Worm (Caenorhabditis elegans): Measurements from ENCODE around the gene aqp-4.

aqp-4 gene

DNA sequence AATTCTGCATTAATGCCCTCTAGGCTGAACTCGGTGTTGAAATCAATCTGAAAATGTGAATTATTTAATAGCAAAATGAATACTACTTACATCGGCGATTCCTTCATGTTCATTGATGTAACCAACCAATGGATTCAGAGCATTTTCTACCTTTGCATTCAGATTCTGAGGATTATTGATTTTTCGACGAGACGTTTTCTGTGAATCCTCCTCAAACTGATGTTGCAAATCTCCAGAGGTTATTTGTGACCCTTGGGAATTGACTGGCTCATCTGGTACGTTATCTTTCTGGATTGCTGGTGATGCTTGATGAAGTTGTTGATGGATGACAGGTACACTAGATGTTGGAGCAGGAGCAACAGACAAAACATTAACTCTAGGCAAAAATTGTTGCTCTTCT is 44.7 kb downstream of the aqp-4 start:
- no peak for TF ChIP-seq ref-2 (tag; optimal IDR thresholded peaks at IDR 0.05)
- TF ChIP-seq tbx-2 (tag; optimal IDR thresholded peaks at IDR 0.05) = no peak
- TF ChIP-seq eyg-1 (tag; optimal IDR thresholded peaks at IDR 0.05) = no peak
- TF ChIP-seq ceh-18 (tag; optimal IDR thresholded peaks at IDR 0.05) = no peak
- TF ChIP-seq unc-86 (tag; optimal IDR thresholded peaks at IDR 0.05) = no peak
- no peak for TF ChIP-seq ceh-31 (tag; optimal IDR thresholded peaks at IDR 0.05)
- TF ChIP-seq ceh-34 (tag; optimal IDR thresholded peaks at IDR 0.05) = no peak
- no peak for TF ChIP-seq ets-4 (tag; optimal IDR thresholded peaks at IDR 0.05)
- TF ChIP-seq K02D7.2 (tag; optimal IDR thresholded peaks at IDR 0.05) = no peak
- TF ChIP-seq ceh-30 (tag; optimal IDR thresholded peaks at IDR 0.05) = no peak
- TF ChIP-seq ttx-3 (tag; optimal IDR thresholded peaks at IDR 0.05) = no peak

DNA sequence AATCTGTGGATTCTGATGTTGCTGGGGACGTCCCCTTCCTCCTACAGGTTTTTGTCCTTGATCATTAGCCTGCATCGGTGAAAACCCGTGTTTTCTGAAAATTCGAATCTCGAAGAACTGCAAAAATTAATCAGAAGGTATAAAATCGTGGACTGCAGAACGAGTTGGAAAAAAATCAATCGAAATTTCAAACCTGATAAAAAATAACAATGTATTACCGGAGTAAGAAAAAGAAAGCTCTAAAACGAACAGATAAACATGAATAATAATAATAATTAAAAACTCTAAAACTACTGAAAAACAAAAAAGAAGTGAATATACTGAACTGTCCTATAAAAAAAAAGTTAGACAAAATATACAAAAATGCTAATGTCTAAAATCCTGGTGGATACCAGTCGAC is 45.6 kb downstream of the aqp-4 start, which contains the start of gene F46B6.5:
F46B6.5 (minus strand) TSS at position 101 of the 400 bp plus-strand sequence.
- TF ChIP-seq ref-2 (tag; optimal IDR thresholded peaks at IDR 0.05) = no peak
- no peak for TF ChIP-seq T23F11.4 (GFP tag; optimal IDR thresholded peaks at IDR 0.05)
- TF ChIP-seq sdc-2 (tag; optimal IDR thresholded peaks at IDR 0.05) = no peak
- no peak for TF ChIP-seq C08G9.2 (tag; optimal IDR thresholded peaks at IDR 0.05)
- no peak for TF ChIP-seq ama-1 (optimal IDR thresholded peaks at IDR 0.05)
- TF ChIP-seq pqm-1 (tag; optimal IDR thresholded peaks at IDR 0.05) = no peak
- TF ChIP-seq pros-1 (tag; optimal IDR thresholded peaks at IDR 0.05) = no peak
- no peak for TF ChIP-seq fax-1 (tag; optimal IDR thresholded peaks at IDR 0.05)

DNA sequence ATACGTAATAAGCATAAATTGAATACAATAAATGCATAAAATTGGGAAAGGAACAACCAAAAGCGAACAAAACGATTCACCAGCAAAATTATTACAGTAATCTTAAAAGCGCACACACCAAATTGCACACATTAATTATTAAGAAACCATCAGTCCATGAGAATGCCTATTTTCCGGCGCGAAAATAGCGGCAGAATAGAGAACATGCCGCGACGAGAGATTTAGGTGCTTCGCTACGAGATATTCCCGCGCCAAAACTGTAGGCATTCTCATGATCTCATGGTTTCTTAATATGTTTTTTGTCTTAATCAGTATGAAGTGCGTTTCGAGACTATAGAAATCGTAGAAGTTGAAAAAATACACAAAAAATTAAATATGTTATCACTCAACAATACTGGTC is 46.9 kb downstream of the aqp-4 start:
- no peak for TF ChIP-seq unc-3 (GFP tag; conservative IDR thresholded peaks at IDR 0.05)
- no peak for TF ChIP-seq unc-3 (tag; optimal IDR thresholded peaks at IDR 0.05)
- TF ChIP-seq ztf-16 (tag; optimal IDR thresholded peaks at IDR 0.05) = no peak
- TF ChIP-seq sox-2 (GFP tag; IDR thresholded peaks at IDR 0.05) = no peak
- TF ChIP-seq ceh-2 (tag; optimal IDR thresholded peaks at IDR 0.05) = no peak
- no peak for TF ChIP-seq pax-1 (tag; optimal IDR thresholded peaks at IDR 0.05)
- no peak for TF ChIP-seq nhr-232 (tag; optimal IDR thresholded peaks at IDR 0.05)
- TF ChIP-seq elt-4 (tag; optimal IDR thresholded peaks at IDR 0.05) = no peak
- TF ChIP-seq nhr-11 (tag; optimal IDR thresholded peaks at IDR 0.05) = no peak
- TF ChIP-seq ama-1 (optimal IDR thresholded peaks at IDR 0.05) = no peak
- no peak for TF ChIP-seq dmd-4 (tag; optimal IDR thresholded peaks at IDR 0.05; ENCODE audit: borderline replicate concordance)
- no peak for TF ChIP-seq hlh-15 (tag; optimal IDR thresholded peaks at IDR 0.05)
- no peak for TF ChIP-seq dve-1 (tag; optimal IDR thresholded peaks at IDR 0.05)
- TF ChIP-seq odd-2 (tag; optimal IDR thresholded peaks at IDR 0.05) = no peak

DNA sequence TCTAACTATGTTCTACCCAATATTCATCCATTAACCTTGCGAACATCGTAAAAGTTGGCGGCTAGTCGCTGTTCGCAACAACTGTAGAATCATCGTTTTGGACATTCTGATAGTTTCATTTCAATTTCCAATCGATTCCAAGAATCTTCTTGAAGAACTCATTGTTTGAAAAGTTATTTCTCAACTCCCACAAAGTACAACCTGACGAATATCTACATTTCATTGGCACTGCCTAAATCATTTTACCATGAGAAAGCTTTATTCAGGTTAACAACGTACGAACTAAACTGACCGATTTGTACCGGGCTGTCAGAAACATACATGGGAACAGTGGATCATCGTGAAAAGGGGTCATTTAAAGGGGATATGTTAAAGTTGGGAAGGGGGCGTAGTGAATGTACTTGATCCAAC is 49.4 kb downstream of the aqp-4 start, which contains the start of gene F46B6.6:
F46B6.6 (minus strand) TSS at position 148 of the 411 bp plus-strand sequence.
- TF ChIP-seq ttx-3 (tag; optimal IDR thresholded peaks at IDR 0.05) (no peak), ceh-31 (tag; optimal IDR thresholded peaks at IDR 0.05) (no peak), fkh-6 (tag; optimal IDR thresholded peaks at IDR 0.05) (no peak), ceh-6 (GFP tag; optimal IDR thresholded peaks at IDR 0.05) (no peak), sox-4 (tag; optimal IDR thresholded peaks at IDR 0.05) (no peak), ets-4 (tag; optimal IDR thresholded peaks at IDR 0.05) (no peak), rnt-1 (tag; optimal IDR thresholded peaks at IDR 0.05) (no peak), che-1 (tag; optimal IDR thresholded peaks at IDR 0.05) (no peak), gmeb-2 (tag; optimal IDR thresholded peaks at IDR 0.05) (no peak), T23F11.4 (GFP tag; optimal IDR thresholded peaks at IDR 0.05) (no peak), tbx-2 (tag; optimal IDR thresholded peaks at IDR 0.05) (no peak), dmd-4 (tag; optimal IDR thresholded peaks at IDR 0.05; ENCODE audit: borderline replicate concordance) (no peak)
